Worm (Caenorhabditis elegans) whole organism, L4 larva: Measurements from ENCODE around the gene col-33.

Experiments used
- F10B5.3 ChIP-seq: sonication (generic microtip); optimal IDR thresholded peaks from 2 replicates; lab custom pipeline; 2016; ENCODE audit warnings: mild to moderate bottlenecking, missing genetic modification characterization, missing compliant biosample characterization
- F26F4.8 ChIP-seq: fragments of 200-800 bp; sonication (Bioruptor generic); conservative IDR thresholded peaks from 2 replicates; pipeline ENCODE4 v1.3.6; 2022; ENCODE audit warnings: missing genetic modification characterization, missing compliant biosample characterization
- F49E8.2 ChIP-seq: sonication (generic microtip); optimal IDR thresholded peaks from 2 replicates; lab custom pipeline; 2016; ENCODE audit warnings: missing compliant biosample characterization, mild to moderate bottlenecking, missing genetic modification characterization, borderline replicate concordance
- Y48G9A.11 ChIP-seq: fragments of 200-800 bp; sonication (Bioruptor generic); IDR thresholded peaks from 2 replicates; pipeline ENCODE4 v1.3.6; 2022; ENCODE audit warnings: missing genetic modification reagents, missing genetic modification characterization, missing compliant biosample characterization
- aha-1 ChIP-seq: fragments of 150-350 bp; peaks from one replicate; lab custom pipeline; 2014; ENCODE audit warnings: missing biosample characterization, missing genetic modification characterization
- ceh-20 ChIP-seq: fragments of 200-800 bp; sonication (Bioruptor generic); IDR thresholded peaks from 2 replicates; pipeline ENCODE4 v1.3.6; 2022; ENCODE audit warnings: missing genetic modification reagents, missing genetic modification characterization, missing compliant biosample characterization
- ceh-44 ChIP-seq: fragments of 200-800 bp; sonication (Bioruptor generic); IDR thresholded peaks from 2 replicates; pipeline ENCODE4 v1.3.6; 2022; ENCODE audit warnings: missing genetic modification reagents, missing genetic modification characterization, missing compliant biosample characterization
- ceh-62 ChIP-seq: sonication (generic microtip); optimal IDR thresholded peaks from 2 replicates; lab custom pipeline; 2017; ENCODE audit warnings: missing biosample characterization, missing genetic modification characterization
- ceh-82 ChIP-seq: sonication (generic microtip); optimal IDR thresholded peaks from 2 replicates; lab custom pipeline; 2017; ENCODE audit warnings: missing biosample characterization, missing genetic modification characterization
- daf-19 ChIP-seq: fragments of 200-800 bp; sonication (Bioruptor generic); conservative IDR thresholded peaks from 2 replicates; pipeline ENCODE4 v1.3.6; 2022; ENCODE audit warnings: missing genetic modification characterization, missing compliant biosample characterization
- daf-8 ChIP-seq: fragments of 200-800 bp; sonication (Bioruptor generic); IDR thresholded peaks from 2 replicates; pipeline ENCODE4 v1.3.6; 2022; ENCODE audit warnings: missing genetic modification characterization, missing compliant biosample characterization
- dmd-9 ChIP-seq: fragments of 200-800 bp; sonication (Bioruptor generic); IDR thresholded peaks from 2 replicates; pipeline ENCODE4 v1.3.6; 2022; ENCODE audit warnings: missing genetic modification reagents, missing genetic modification characterization, missing compliant biosample characterization
- hlh-11 ChIP-seq: fragments of 200-800 bp; sonication (Bioruptor generic); optimal IDR thresholded peaks from 2 replicates; lab custom pipeline; 2018; ENCODE audit warnings: mild to moderate bottlenecking, missing genetic modification characterization, missing compliant biosample characterization
- hlh-30 ChIP-seq: sonication (generic microtip); optimal IDR thresholded peaks from 2 replicates; lab custom pipeline; 2017; ENCODE audit warnings: antibody characterized with exemption, mild to moderate bottlenecking, missing genetic modification characterization, missing compliant biosample characterization; ENCODE audit not compliant: insufficient read depth
- lim-7 ChIP-seq: fragments of 200-800 bp; sonication (Bioruptor generic); IDR thresholded peaks from 2 replicates; pipeline ENCODE4 v1.3.6; 2022; ENCODE audit warnings: missing genetic modification characterization, missing compliant biosample characterization
- madf-5 ChIP-seq, 2 experiments: fragments of 200-800 bp; sonication (Bioruptor generic); IDR thresholded peaks; 2 replicates each; pipeline ENCODE4 v1.3.6; 2022; ENCODE audit warnings: missing compliant biosample characterization in 2 of 2, missing genetic modification characterization in 2 of 2
- madf-9 ChIP-seq: fragments of 200-800 bp; sonication (Bioruptor generic); conservative IDR thresholded peaks from 2 replicates; pipeline ENCODE4 v1.3.6; 2022; ENCODE audit warnings: missing genetic modification reagents, missing genetic modification characterization, missing compliant biosample characterization
- mdl-1 ChIP-seq, 2 experiments: fragments of 150-350 bp in 1 of 2; sonication (generic microtip) in 1 of 2; optimal IDR thresholded peaks; 2 replicates each; lab custom pipeline; 2014 to 2017; ENCODE audit warnings: missing biosample characterization in 2 of 2, missing genetic modification characterization in 2 of 2
- mdt-29 ChIP-seq: fragments of 200-800 bp; sonication (Bioruptor generic); IDR thresholded peaks from 2 replicates; pipeline ENCODE4 v1.3.6; 2022; ENCODE audit warnings: missing genetic modification reagents, missing genetic modification characterization, missing compliant biosample characterization
- mxl-3 ChIP-seq: fragments of 200-800 bp; sonication (Bioruptor generic); optimal IDR thresholded peaks from 2 replicates; lab custom pipeline; 2018; ENCODE audit warnings: mild to moderate bottlenecking, missing genetic modification characterization, missing compliant biosample characterization
- nhr-102 ChIP-seq: sonication (generic microtip); optimal IDR thresholded peaks from 2 replicates; lab custom pipeline; 2016; ENCODE audit warnings: mild to moderate bottlenecking, missing genetic modification characterization, moderate library complexity, missing compliant biosample characterization
- nhr-42 ChIP-seq: fragments of 200-800 bp; sonication (Bioruptor generic); IDR thresholded peaks from 2 replicates; pipeline ENCODE4 v1.3.6; 2022; ENCODE audit warnings: missing genetic modification characterization, missing compliant biosample characterization
- nhr-48 ChIP-seq: sonication (generic microtip); optimal IDR thresholded peaks from 2 replicates; lab custom pipeline; 2016; ENCODE audit warnings: mild to moderate bottlenecking, missing genetic modification characterization, missing compliant biosample characterization
- nhr-6 ChIP-seq: fragments of 150-350 bp; optimal IDR thresholded peaks from 2 replicates; lab custom pipeline; 2014; ENCODE audit warnings: missing biosample characterization, missing genetic modification characterization
- php-3 ChIP-seq: fragments of 200-800 bp; sonication (Bioruptor generic); IDR thresholded peaks from 2 replicates; pipeline ENCODE4 v1.3.6; 2022; ENCODE audit warnings: missing genetic modification reagents, missing genetic modification characterization, missing compliant biosample characterization
- rbr-2 ChIP-seq: sonication (generic microtip); optimal IDR thresholded peaks from 2 replicates; lab custom pipeline; 2016; ENCODE audit warnings: missing genotype, missing genetic modification characterization, missing compliant biosample characterization
- saeg-2 ChIP-seq: fragments of 200-800 bp; sonication (Bioruptor generic); IDR thresholded peaks from 2 replicates; pipeline ENCODE4 v1.3.6; 2022; ENCODE audit warnings: missing genetic modification reagents, missing genetic modification characterization, missing compliant biosample characterization
- sdz-12 ChIP-seq: fragments of 200-800 bp; sonication (Bioruptor generic); optimal IDR thresholded peaks from 2 replicates; lab custom pipeline; 2018; ENCODE audit warnings: mild to moderate bottlenecking, missing genetic modification characterization, missing compliant biosample characterization
- set-16 ChIP-seq: fragments of 200-800 bp; sonication (Bioruptor generic); IDR thresholded peaks from 2 replicates; pipeline ENCODE4 v1.3.6; 2022; ENCODE audit warnings: missing genetic modification reagents, missing genetic modification characterization, missing compliant biosample characterization
- skn-1 ChIP-seq: fragments of 150-350 bp; optimal IDR thresholded peaks from 2 replicates; lab custom pipeline; 2014; ENCODE audit warnings: missing biosample characterization, missing genetic modification characterization
- snpc-4 ChIP-seq: fragments of 150-350 bp; optimal IDR thresholded peaks from 2 replicates; lab custom pipeline; 2014; ENCODE audit warnings: missing biosample characterization, missing genetic modification characterization
- tra-1 ChIP-seq: fragments of 200-800 bp; sonication (Bioruptor generic); IDR thresholded peaks from 2 replicates; pipeline ENCODE4 v1.3.6; 2022; ENCODE audit warnings: missing genetic modification reagents, missing genetic modification characterization, missing compliant biosample characterization
- unc-130 ChIP-seq: sonication (generic microtip); optimal IDR thresholded peaks from 2 replicates; lab custom pipeline; 2016; ENCODE audit warnings: missing genetic modification reagents, missing genetic modification characterization, missing compliant biosample characterization
- zfp-3 ChIP-seq: fragments of 200-800 bp; sonication (Bioruptor generic); conservative IDR thresholded peaks from 2 replicates; pipeline ENCODE4 v1.3.6; 2022; ENCODE audit warnings: missing genetic modification reagents, missing genetic modification characterization, missing compliant biosample characterization
- zip-11 ChIP-seq: fragments of 200-800 bp; sonication (Bioruptor generic); IDR thresholded peaks from 2 replicates; pipeline ENCODE4 v1.3.6; 2022; ENCODE audit warnings: missing genetic modification characterization, missing compliant biosample characterization

The col-33 gene

DNA sequence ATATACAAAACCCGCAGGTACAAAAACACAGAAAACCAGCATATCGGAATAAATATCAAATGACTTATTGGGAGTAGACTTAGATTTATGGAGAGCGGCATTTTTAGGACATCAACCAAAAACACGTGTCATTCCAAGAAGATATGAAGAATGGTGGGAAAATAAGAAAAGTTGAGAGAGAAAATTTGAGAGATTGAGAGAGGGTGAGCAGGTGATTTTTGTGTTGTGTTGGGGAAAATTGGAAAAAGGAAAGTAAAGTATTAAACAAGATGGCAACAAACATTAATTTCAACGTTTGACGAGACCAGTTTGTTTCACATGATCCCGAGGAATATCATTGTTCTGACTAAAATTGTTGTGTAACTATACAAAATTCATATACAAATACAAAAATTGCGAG lies 25.2 kb downstream of the col-33 start, which contains the start of gene srv-4:
srv-4 (minus strand) TSS at position 101 of the 400 bp plus-strand sequence.
- TF ChIP-seq madf-9 (GFP tag; lab: Robert Waterston, UW) (no peak), hlh-11 (no peak), php-3 (GFP tag; lab: Robert Waterston, UW) (no peak), zfp-3 (GFP tag; lab: Robert Waterston, UW) (no peak), nhr-6 (tag; lab: Kevin White, UChicago) (no peak), zip-11 (GFP tag; lab: Robert Waterston, UW) (no peak), daf-8 (GFP tag; lab: Robert Waterston, UW) (no peak), unc-130 (no peak), ceh-62 (tag; lab: Kevin White, UChicago) (no peak), daf-19 (GFP tag; lab: Robert Waterston, UW) (no peak), ceh-82 (no peak), Y48G9A.11 (GFP tag; lab: Robert Waterston, UW) (no peak), ceh-44 (GFP tag; lab: Robert Waterston, UW) (no peak), aha-1 (tag; lab: Kevin White, UChicago) (no peak), tra-1 (no peak), rbr-2 (tag; lab: Kevin White, UChicago) (no peak), snpc-4 (tag; lab: Kevin White, UChicago) (no peak), nhr-102 (tag; lab: Kevin White, UChicago) (no peak), mdt-29 (GFP tag; lab: Robert Waterston, UW) (no peak), hlh-30 (tag; lab: Kevin White, UChicago) (no peak)
- TF ChIP-seq, all 104 proteins: peak for 0

DNA sequence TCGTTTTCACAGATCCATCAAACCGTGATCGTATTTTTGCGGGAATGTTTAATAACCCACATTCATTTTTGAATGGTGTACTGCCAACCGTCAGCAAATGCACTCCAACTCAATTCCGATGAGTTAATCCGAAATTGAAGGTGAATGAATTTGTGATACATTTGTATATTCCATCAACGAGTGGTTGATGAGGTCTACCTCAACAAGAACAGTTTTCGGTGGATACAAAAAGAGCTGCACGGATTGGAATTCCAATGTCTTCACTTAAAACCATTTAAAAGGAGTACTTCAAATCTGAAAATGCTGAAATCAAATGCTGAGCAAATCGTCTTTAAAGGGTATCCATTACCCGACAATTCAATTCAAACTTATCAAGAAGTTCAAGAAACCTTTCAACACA lies 26.2 kb downstream of the col-33 start, which contains the start of gene F15E6.5:
F15E6.5 (plus strand) TSS at position 301 of the 400 bp plus-strand sequence.
- TF ChIP-seq saeg-2 (GFP tag; lab: Robert Waterston, UW), result no peak

DNA sequence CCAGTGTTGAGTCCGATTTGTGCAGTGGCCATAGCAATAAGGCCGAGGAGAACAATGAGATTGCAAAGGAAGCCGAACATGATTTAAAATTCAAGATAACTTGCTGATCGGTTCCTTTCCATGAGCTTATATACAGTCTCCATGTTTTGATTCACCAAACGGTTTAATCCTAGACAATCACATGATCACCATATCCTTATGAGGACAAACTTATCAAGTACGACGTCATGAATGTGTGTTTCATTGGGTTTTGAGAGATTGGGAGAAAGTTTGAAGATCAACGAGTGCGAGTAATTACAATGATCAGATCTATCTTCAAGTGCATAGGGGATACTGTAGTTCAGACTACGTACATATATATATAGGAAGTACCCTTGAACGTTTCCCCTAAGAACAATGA lies 27.4 kb downstream of the col-33 start, which contains the start of gene dct-7:
dct-7 (minus strand) TSS at position 101 of the 400 bp plus-strand sequence.
- TF ChIP-seq F49E8.2 (tag; lab: Kevin White, UChicago) (no peak), nhr-48 (tag; lab: Kevin White, UChicago) (peak; percentile 11)

DNA sequence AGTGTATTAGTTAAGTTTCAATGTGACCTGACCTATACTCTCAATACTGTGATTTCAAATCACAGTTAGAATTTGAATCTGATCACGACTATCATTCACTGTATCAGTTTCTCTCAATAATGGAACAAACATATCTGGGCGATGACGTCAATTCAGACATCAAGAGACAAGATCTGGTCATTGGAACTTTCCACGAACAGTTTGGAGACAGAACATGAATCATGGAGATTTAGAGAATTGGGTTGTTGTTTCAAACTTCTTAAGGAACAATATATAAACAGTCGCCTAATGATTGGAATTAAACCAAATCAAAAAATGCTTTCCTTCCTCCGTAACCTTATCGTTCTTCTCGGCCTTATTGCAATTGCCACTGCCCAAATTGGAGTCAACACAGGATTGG lies 28.1 kb downstream of the col-33 start, which contains the start of gene F15E6.4:
F15E6.4 (plus strand) TSS at position 301 of the 400 bp plus-strand sequence.
- no peak for TF ChIP-seq ceh-20 (GFP tag; lab: Robert Waterston, UW)
- no peak for TF ChIP-seq madf-5 (GFP tag; IDR thresholded peaks at IDR 0.05; lab: Robert Waterston, UW)
- no peak for TF ChIP-seq F26F4.8
- TF ChIP-seq set-16 (GFP tag; lab: Robert Waterston, UW), result no peak
- TF ChIP-seq mxl-3 (GFP tag; lab: Kevin White, UChicago), result no peak
- TF ChIP-seq dmd-9 (GFP tag; lab: Robert Waterston, UW), result no peak
- TF ChIP-seq mdl-1 (tag; optimal IDR thresholded peaks at IDR 0.05; lab: Kevin White, UChicago), result no peak
- no peak for TF ChIP-seq madf-9 (GFP tag; lab: Robert Waterston, UW)
- no peak for TF ChIP-seq skn-1 (tag; lab: Kevin White, UChicago)
- TF ChIP-seq nhr-48 (tag; lab: Kevin White, UChicago), result no peak
- TF ChIP-seq php-3 (GFP tag; lab: Robert Waterston, UW), result no peak
- TF ChIP-seq nhr-42 (GFP tag; lab: Robert Waterston, UW), result no peak
- no peak for TF ChIP-seq F10B5.3
- no peak for TF ChIP-seq lim-7 (GFP tag; lab: Robert Waterston, UW)
- TF ChIP-seq daf-8 (GFP tag; lab: Robert Waterston, UW), result no peak
- TF ChIP-seq sdz-12 (GFP tag; lab: Kevin White, UChicago), result no peak
- no peak for TF ChIP-seq rbr-2 (tag; lab: Kevin White, UChicago)
